Fruit fly (Drosophila melanogaster): ENCODE data around the gene CG15330.

- TF ChIP-seq psq (optimal IDR thresholded peaks at IDR 0.05), result no peak
- TF ChIP-seq ttk (optimal IDR thresholded peaks at IDR 0.05), result no peak
- no peak for TF ChIP-seq Sin3A (optimal IDR thresholded peaks at IDR 0.05)
- no peak for TF ChIP-seq h (optimal IDR thresholded peaks at IDR 0.05)
These were observed 22.2 kb downstream of the CG15330 start for dm6 chrX:7978027-7978426.

All from Kc167 (cell line).